Fruit fly (Drosophila melanogaster) whole organism, embryonic: ENCODE data around the gene ssp.

Experiments
- Abd-B ChIP-seq: fragments of 200-800 bp; sonication (Bioruptor generic); optimal IDR thresholded peaks from 2 replicates; lab custom pipeline; 2018; ENCODE audit warnings: missing biosample characterization, mild to moderate bottlenecking, missing genetic modification characterization, moderate library complexity
- CG10267 ChIP-seq: fragments of 200-800 bp; sonication (Bioruptor generic); optimal IDR thresholded peaks from 2 replicates; lab custom pipeline; 2018; ENCODE audit warnings: missing biosample characterization, mild to moderate bottlenecking, missing genetic modification characterization, moderate library complexity
- CG11085 ChIP-seq: fragments of 200-800 bp; sonication (Bioruptor generic); IDR thresholded peaks from 2 replicates; pipeline ENCODE4 v1.3.6; 2022; ENCODE audit warnings: missing biosample characterization, missing genetic modification characterization
- CG11093 ChIP-seq: fragments of 200-800 bp; sonication (Bioruptor generic); IDR thresholded peaks from 3 replicates; pipeline ENCODE4 v1.3.6; 2022; ENCODE audit warnings: missing biosample characterization, missing genetic modification characterization
- CG11398 ChIP-seq: fragments of 200-800 bp; sonication (Bioruptor generic); optimal IDR thresholded peaks from 2 replicates; lab custom pipeline; 2016; ENCODE audit warnings: missing biosample characterization, missing genetic modification characterization
- CG11504 ChIP-seq: fragments of 200-800 bp; sonication (Bioruptor generic); optimal IDR thresholded peaks from 3 replicates; lab custom pipeline; 2019; ENCODE audit warnings: missing biosample characterization, mild to moderate bottlenecking, missing genetic modification characterization, moderate library complexity
- CG11723 ChIP-seq: fragments of 200-800 bp; sonication (Bioruptor generic); optimal IDR thresholded peaks from 2 replicates; lab custom pipeline; 2017; ENCODE audit warnings: missing biosample characterization, mild to moderate bottlenecking, missing genetic modification characterization
- CG12659 ChIP-seq: fragments of 200-800 bp; sonication (Bioruptor generic); optimal IDR thresholded peaks from 3 replicates; lab custom pipeline; 2017; ENCODE audit warnings: mild to moderate bottlenecking, missing biosample characterization, missing genetic modification reagents, missing genetic modification characterization
- CG13424 ChIP-seq: fragments of 200-800 bp; sonication (Bioruptor generic); optimal IDR thresholded peaks from 2 replicates; lab custom pipeline; 2019; ENCODE audit warnings: missing biosample characterization, mild to moderate bottlenecking, missing genetic modification characterization, moderate library complexity
- CG14667 ChIP-seq: fragments of 200-800 bp; sonication (Bioruptor generic); IDR thresholded peaks from 2 replicates; pipeline ENCODE4 v1.3.6; 2022; ENCODE audit warnings: missing biosample characterization, missing genetic modification characterization
- CG15011 ChIP-seq: fragments of 200-800 bp; sonication (Bioruptor generic); optimal IDR thresholded peaks from 3 replicates; lab custom pipeline; 2018; ENCODE audit warnings: missing biosample characterization, mild to moderate bottlenecking, missing genetic modification characterization
- CG1529 ChIP-seq: fragments of 200-800 bp; sonication (Bioruptor generic); optimal IDR thresholded peaks from 3 replicates; lab custom pipeline; 2018; ENCODE audit warnings: missing biosample characterization, missing genetic modification characterization
- CG17359 ChIP-seq: fragments of 200-800 bp; sonication (Bioruptor generic); optimal IDR thresholded peaks from 3 replicates; lab custom pipeline; 2018; ENCODE audit warnings: missing biosample characterization, mild to moderate bottlenecking, missing genetic modification characterization, moderate library complexity
- CG17385 ChIP-seq: fragments of 200-800 bp; sonication (Bioruptor generic); optimal IDR thresholded peaks from 3 replicates; lab custom pipeline; 2018; ENCODE audit warnings: missing biosample characterization, mild to moderate bottlenecking, missing genetic modification characterization
- CG17829 ChIP-seq: fragments of 200-800 bp; optimal IDR thresholded peaks from 2 replicates; lab custom pipeline; 2019; ENCODE audit warnings: missing biosample characterization, mild to moderate bottlenecking, missing genetic modification characterization, moderate library complexity
- CG2199 ChIP-seq: fragments of 200-800 bp; sonication (Bioruptor generic); IDR thresholded peaks from 3 replicates; pipeline ENCODE4 v1.3.6; 2022; ENCODE audit warnings: missing biosample characterization, missing genetic modification characterization
- CG31441 ChIP-seq: fragments of 200-800 bp; sonication (Bioruptor generic); IDR thresholded peaks from 2 replicates; pipeline ENCODE4 v1.3.6; 2022; ENCODE audit warnings: missing biosample characterization, missing genetic modification characterization
- CG32767 ChIP-seq: fragments of 200-800 bp; sonication (Bioruptor generic); IDR thresholded peaks from 2 replicates; pipeline ENCODE4 v1.3.6; 2022; ENCODE audit warnings: missing biosample characterization, missing genetic modification characterization
- CG4282 ChIP-seq: fragments of 200-800 bp; sonication (Bioruptor generic); optimal IDR thresholded peaks from 2 replicates; lab custom pipeline; 2016; ENCODE audit warnings: missing biosample characterization, missing genetic modification characterization
- CG4424 ChIP-seq: fragments of 200-800 bp; sonication (Bioruptor generic); optimal IDR thresholded peaks from 3 replicates; lab custom pipeline; 2016; ENCODE audit warnings: missing biosample characterization, missing genetic modification characterization
- CG4820 ChIP-seq: fragments of 200-800 bp; sonication (Bioruptor generic); optimal IDR thresholded peaks from 3 replicates; lab custom pipeline; 2016; ENCODE audit warnings: missing biosample characterization, missing genetic modification characterization
- CG7745 ChIP-seq: fragments of 200-800 bp; sonication (Bioruptor generic); optimal IDR thresholded peaks from 2 replicates; lab custom pipeline; 2018; ENCODE audit warnings: missing biosample characterization, mild to moderate bottlenecking, missing genetic modification characterization, moderate library complexity
- CG7928 ChIP-seq: fragments of 200-800 bp; sonication (Bioruptor generic); optimal IDR thresholded peaks from 2 replicates; lab custom pipeline; 2017; ENCODE audit warnings: missing biosample characterization, mild to moderate bottlenecking, missing genetic modification characterization
- CG8765 ChIP-seq: fragments of 200-800 bp; sonication (Bioruptor generic); IDR thresholded peaks from 2 replicates; pipeline ENCODE4 v1.3.6; 2022; ENCODE audit warnings: missing biosample characterization, missing genetic modification characterization
- CG9609 ChIP-seq: fragments of 200-800 bp; sonication (Bioruptor generic); optimal IDR thresholded peaks from 3 replicates; lab custom pipeline; 2016; ENCODE audit warnings: missing biosample characterization, missing genetic modification characterization
- CG9727 ChIP-seq: fragments of 200-800 bp; sonication (Bioruptor generic); optimal IDR thresholded peaks from 3 replicates; lab custom pipeline; 2017; ENCODE audit warnings: missing biosample characterization, mild to moderate bottlenecking, missing genetic modification characterization
- Camta ChIP-seq: fragments of 200-800 bp; sonication (Bioruptor generic); optimal IDR thresholded peaks from 2 replicates; lab custom pipeline; 2016; ENCODE audit warnings: missing biosample characterization, missing genetic modification characterization
- Deaf1 ChIP-seq: fragments of 200-800 bp; optimal IDR thresholded peaks from 3 replicates; lab custom pipeline; 2019; ENCODE audit warnings: missing biosample characterization, mild to moderate bottlenecking, missing genetic modification characterization, moderate library complexity
- Eip74EF ChIP-seq, 2 experiments: fragments of 200-800 bp in 1 of 2; fragments of >200 bp in 1 of 2; sonication (Bioruptor generic) in 1 of 2; optimal IDR thresholded peaks; 2 replicates each; lab custom pipeline; 2017 to 2019; ENCODE audit warnings: missing biosample characterization in 2 of 2, missing genetic modification characterization in 2 of 2, mild to moderate bottlenecking in 1 of 2, moderate library complexity in 1 of 2
- HHEX ChIP-seq: fragments of 200-800 bp; sonication (Bioruptor generic); optimal IDR thresholded peaks from 3 replicates; lab custom pipeline; 2017; ENCODE audit warnings: missing biosample characterization, mild to moderate bottlenecking, missing genetic modification characterization, missing genetic modification reagents
- Hr39 ChIP-seq: fragments of >200 bp; optimal IDR thresholded peaks from 2 replicates; lab custom pipeline; 2017
- NC2α ChIP-seq: fragments of 200-800 bp; sonication (Bioruptor generic); optimal IDR thresholded peaks from 2 replicates; lab custom pipeline; 2016; ENCODE audit warnings: missing biosample characterization, missing genetic modification characterization
- NFAT ChIP-seq: fragments of 200-800 bp; sonication (Bioruptor generic); IDR thresholded peaks from 2 replicates; pipeline ENCODE4 v1.3.6; 2022; ENCODE audit warnings: missing biosample characterization, missing genetic modification characterization
- Xrp1 ChIP-seq: fragments of 200-800 bp; sonication (Bioruptor generic); IDR thresholded peaks from 2 replicates; pipeline ENCODE4 v1.3.6; 2022; ENCODE audit warnings: missing biosample characterization, missing genetic modification characterization
- al ChIP-seq: fragments of 200-800 bp; sonication (Bioruptor generic); IDR thresholded peaks from 2 replicates; pipeline ENCODE4 v1.3.6; 2022; ENCODE audit warnings: missing biosample characterization, missing genetic modification characterization
- amos ChIP-seq: fragments of 200-800 bp; sonication (Bioruptor generic); IDR thresholded peaks from 2 replicates; pipeline ENCODE4 v1.3.6; 2022; ENCODE audit warnings: missing biosample characterization, missing genetic modification characterization; ENCODE audit not compliant: partially characterized antibody
- ato ChIP-seq: fragments of 200-800 bp; sonication (Bioruptor generic); IDR thresholded peaks from 2 replicates; pipeline ENCODE4 v1.3.6; 2022; ENCODE audit warnings: missing biosample characterization, missing genetic modification characterization; ENCODE audit not compliant: partially characterized antibody
- bab2 ChIP-seq: fragments of 200-800 bp; sonication (Bioruptor generic); optimal IDR thresholded peaks from 2 replicates; lab custom pipeline; 2016; ENCODE audit warnings: missing biosample characterization, missing genetic modification characterization
- corto ChIP-seq: fragments of 200-800 bp; sonication (Bioruptor generic); optimal IDR thresholded peaks from 2 replicates; lab custom pipeline; 2016; ENCODE audit warnings: missing biosample characterization, mild to moderate bottlenecking, missing genetic modification characterization, moderate library complexity
- dimm ChIP-seq: fragments of 200-800 bp; sonication (Bioruptor generic); IDR thresholded peaks from 2 replicates; pipeline ENCODE4 v1.3.6; 2022; ENCODE audit warnings: missing biosample characterization, missing genetic modification characterization
- disco-r ChIP-seq: fragments of 200-800 bp; sonication (Bioruptor generic); optimal IDR thresholded peaks from 2 replicates; lab custom pipeline; 2016; ENCODE audit warnings: missing biosample characterization, missing genetic modification characterization
- dysf ChIP-seq: fragments of 200-800 bp; sonication (Bioruptor generic); IDR thresholded peaks from 3 replicates; pipeline ENCODE4 v1.3.6; 2022; ENCODE audit warnings: missing biosample characterization, missing genetic modification characterization
- hb ChIP-seq: fragments of 200-800 bp; sonication (Bioruptor generic); IDR thresholded peaks from 3 replicates; pipeline ENCODE4 v1.3.6; 2022; ENCODE audit warnings: missing biosample characterization, missing genetic modification characterization; ENCODE audit not compliant: partially characterized antibody
- hth ChIP-seq: fragments of >200 bp; optimal IDR thresholded peaks from 2 replicates; lab custom pipeline; 2017; ENCODE audit warnings: inconsistent platforms
- lilli ChIP-seq: fragments of 200-800 bp; sonication (Bioruptor generic); optimal IDR thresholded peaks from 3 replicates; lab custom pipeline; 2016; ENCODE audit warnings: missing biosample characterization, missing genetic modification characterization
- peb ChIP-seq: fragments of 200-800 bp; sonication (Bioruptor generic); IDR thresholded peaks from 2 replicates; pipeline ENCODE4 v1.3.6; 2022; ENCODE audit warnings: missing biosample characterization, missing genetic modification characterization
- rib ChIP-seq: fragments of 200-800 bp; sonication (Bioruptor generic); IDR thresholded peaks from 2 replicates; pipeline ENCODE4 v1.3.6; 2022; ENCODE audit warnings: missing biosample characterization, missing genetic modification characterization
- run ChIP-seq: fragments of 200-800 bp; sonication (Bioruptor generic); optimal IDR thresholded peaks from 3 replicates; lab custom pipeline; 2018; ENCODE audit warnings: missing biosample characterization, mild to moderate bottlenecking, missing genetic modification characterization
- sens ChIP-seq: fragments of 200-800 bp; sonication (Bioruptor generic); peaks from one replicate; lab custom pipeline; 2016; ENCODE audit warnings: missing biosample characterization, missing genetic modification characterization
- tio ChIP-seq: fragments of 200-800 bp; sonication (Bioruptor generic); optimal IDR thresholded peaks from 2 replicates; lab custom pipeline; 2017; ENCODE audit warnings: missing biosample characterization, missing genetic modification characterization, inconsistent platforms
- unpg ChIP-seq: fragments of 200-800 bp; sonication (Bioruptor generic); optimal IDR thresholded peaks from 3 replicates; lab custom pipeline; 2018; ENCODE audit warnings: missing biosample characterization, mild to moderate bottlenecking, missing genetic modification characterization, moderate library complexity
- vfl ChIP-seq: fragments of 200-800 bp; sonication (Bioruptor generic); optimal IDR thresholded peaks from 2 replicates; lab custom pipeline; 2016; ENCODE audit warnings: missing biosample characterization, missing genetic modification characterization

ssp gene

dm6 chr3L:12139232-12139698, 21.2 kb downstream of the ssp start (continued):
- TF ChIP-seq unpg (GFP tag; lab: Kevin White, UChicago) (peak; percentile 51), CG4820 (GFP tag; lab: Kevin White, UChicago) (peak; percentile 28), CG32767 (GFP tag; lab: Robert Waterston, UW) (no peak; the same call in 1 of the 2 replicates), Deaf1 (tag; lab: Kevin White, UChicago) (no peak), CG9609 (GFP tag; lab: Kevin White, UChicago) (peak; percentile 27), CG14667 (GFP tag; lab: Robert Waterston, UW) (no peak), dysf (GFP tag; lab: Robert Waterston, UW) (peak; percentile 70), CG2199 (GFP tag; lab: Robert Waterston, UW) (no peak), CG11723 (peak; percentile 20), dimm (no peak), CG17385 (peak; percentile 52), disco-r (no peak), CG11398 (GFP tag; lab: Kevin White, UChicago) (no peak), vfl (no peak), CG11085 (GFP tag; lab: Robert Waterston, UW) (no peak), CG4282 (GFP tag; lab: Kevin White, UChicago) (no peak), amos (GFP tag; lab: Robert Waterston, UW) (no peak), Camta (GFP tag; lab: Kevin White, UChicago) (no peak), Hr39 (no peak), corto (GFP tag; lab: Kevin White, UChicago) (no peak), Xrp1 (no peak; the same call in 1 of the 2 replicates), run (tag; lab: Kevin White, UChicago) (peak; percentile 41), tio (GFP tag; lab: Kevin White, UChicago) (peak; percentile 57), CG12659 (GFP tag; lab: Kevin White, UChicago) (peak; percentile 38), CG17359 (peak; percentile 45), CG4424 (GFP tag; lab: Kevin White, UChicago) (peak; percentile 44), hb (GFP tag; lab: Robert Waterston, UW) (no peak), CG8765 (GFP tag; lab: Robert Waterston, UW) (no peak), peb (GFP tag; lab: Robert Waterston, UW) (0 out of 2 replicates have a peak, but pooled peaks have one; percentile 14), Abd-B (GFP tag; lab: Kevin White, UChicago) (no peak), CG7745 (tag; lab: Kevin White, UChicago) (no peak), CG7928 (GFP tag; lab: Kevin White, UChicago) (no peak), ato (GFP tag; lab: Robert Waterston, UW) (no peak), lilli (GFP tag; lab: Kevin White, UChicago) (peak; percentile 62), sens (GFP tag; lab: Kevin White, UChicago) (peak; percentile 78), CG13424 (tag; lab: Kevin White, UChicago) (peak; percentile 62), NFAT (GFP tag; lab: Robert Waterston, UW) (no peak), hth (no peak), CG10267 (tag; lab: Kevin White, UChicago) (peak; percentile 23), CG11093 (GFP tag; lab: Robert Waterston, UW) (0 out of 3 replicates have a peak, but pooled peaks have one; percentile 22), HHEX (peak; percentile 46), rib (GFP tag; lab: Robert Waterston, UW) (no peak), bab2 (GFP tag; lab: Kevin White, UChicago) (peak; percentile 56), CG17829 (tag; lab: Kevin White, UChicago) (peak; percentile 28), CG11504 (tag; lab: Kevin White, UChicago) (no peak), CG15011 (GFP tag; lab: Kevin White, UChicago) (no peak), CG31441 (GFP tag; lab: Robert Waterston, UW) (peak; percentile 43; the same call in 1 of the 2 replicates), NC2α (GFP tag; lab: Kevin White, UChicago) (no peak), CG9727 (GFP tag; lab: Kevin White, UChicago) (peak; percentile 44), CG1529 (GFP tag; lab: Kevin White, UChicago) (peak; percentile 1), al (GFP tag; lab: Robert Waterston, UW) (0 out of 2 replicates have a peak, but pooled peaks have one; percentile 11), Eip74EF (GFP tag; optimal IDR thresholded peaks at IDR 0.05; lab: Kevin White, UChicago) (peak in 1 of 2 experiments; percentile 5)
